Fruit fly (Drosophila melanogaster) whole organism, wandering third instar larva: Measurements from ENCODE around the gene Cad89D.

Experiments
- Abd-B ChIP-seq: fragments of >200 bp; optimal IDR thresholded peaks from 2 replicates; lab custom pipeline; 2017; ENCODE audit warnings: missing biosample characterization, missing genetic modification characterization
- Dfd ChIP-seq: fragments of >200 bp; optimal IDR thresholded peaks from 2 replicates; lab custom pipeline; 2017; ENCODE audit warnings: missing biosample characterization, missing genetic modification characterization
- HLH106 ChIP-seq: fragments of 200-800 bp; optimal IDR thresholded peaks from 3 replicates; lab custom pipeline; 2019; ENCODE audit warnings: missing biosample characterization, mild to moderate bottlenecking, missing genetic modification characterization, moderate library complexity
- Hnf4 ChIP-seq: fragments of 200-800 bp; sonication (Bioruptor generic); optimal IDR thresholded peaks from 2 replicates; lab custom pipeline; 2016; ENCODE audit warnings: missing biosample characterization, mild to moderate bottlenecking, missing genetic modification characterization
- Hr78 ChIP-seq: fragments of >200 bp; optimal IDR thresholded peaks from 2 replicates; lab custom pipeline; 2017; ENCODE audit warnings: missing biosample characterization, missing genetic modification characterization
- Myc ChIP-seq: fragments of >200 bp; optimal IDR thresholded peaks from 2 replicates; lab custom pipeline; 2017
- brk ChIP-seq: fragments of 200-800 bp; sonication (Bioruptor generic); optimal IDR thresholded peaks from 2 replicates; lab custom pipeline; 2016; ENCODE audit warnings: missing biosample characterization, mild to moderate bottlenecking, missing genetic modification characterization
- dsf ChIP-seq: sonication (Bioruptor generic); optimal IDR thresholded peaks from 2 replicates; lab custom pipeline; 2016; ENCODE audit warnings: missing biosample characterization, missing genetic modification characterization, borderline replicate concordance
- pan ChIP-seq: fragments of >200 bp; optimal IDR thresholded peaks from 2 replicates; lab custom pipeline; 2017
- psq ChIP-seq: fragments of 200-800 bp; sonication (Bioruptor generic); optimal IDR thresholded peaks from 3 replicates; lab custom pipeline; 2017; ENCODE audit warnings: missing biosample characterization, mild to moderate bottlenecking, missing genetic modification characterization, moderate library complexity

DNA sequence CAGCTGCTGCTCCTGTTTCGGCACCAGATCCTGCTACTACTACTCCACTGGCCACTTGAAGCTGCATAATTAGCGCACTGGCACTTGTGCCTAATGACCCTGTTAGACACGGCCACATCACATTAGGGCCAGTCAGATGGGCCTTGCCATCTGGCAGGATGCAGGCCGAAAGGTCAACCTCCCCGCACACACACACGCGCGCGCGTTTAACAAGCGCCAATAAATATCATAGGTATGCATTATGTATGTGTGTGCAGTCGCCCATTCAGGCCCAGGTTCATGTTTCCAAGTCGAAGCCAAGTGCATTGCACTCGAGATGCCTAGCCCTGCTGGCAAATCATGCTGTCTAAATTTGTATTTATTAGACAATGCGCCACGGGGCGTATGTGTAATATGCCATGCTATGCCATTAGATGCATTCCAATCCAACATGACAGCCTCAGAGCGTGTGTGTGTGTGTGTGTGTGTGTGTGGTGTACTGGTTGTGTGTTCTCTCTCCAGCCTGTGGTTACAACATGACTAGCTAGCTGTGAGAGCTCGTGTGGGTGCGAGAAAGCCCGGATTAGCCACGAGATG lies 43.7 kb upstream of the Cad89D start:
- no peak for TF ChIP-seq psq (GFP tag; lab: Kevin White, UChicago)
- no peak for TF ChIP-seq dsf (GFP tag; lab: Kevin White, UChicago)
- TF ChIP-seq brk, result no peak
- TF ChIP-seq Myc, result no peak
- peak; percentile 48 for TF ChIP-seq pan (lab: Kevin White, UChicago)
- TF ChIP-seq Hnf4 (GFP tag; lab: Kevin White, UChicago), result no peak
- no peak for TF ChIP-seq Hr78 (GFP tag; lab: Kevin White, UChicago)
- peak; percentile 99 for TF ChIP-seq Dfd (GFP tag; lab: Kevin White, UChicago)
- no peak for TF ChIP-seq HLH106 (tag; lab: Kevin White, UChicago)
- no peak for TF ChIP-seq Abd-B (GFP tag; lab: Kevin White, UChicago)
